Worm (Caenorhabditis elegans) whole organism, L4 larva: ENCODE measurements around the gene F19G12.8.

ENCODE experiments used
- F10B5.3 ChIP-seq: sonication (generic microtip); optimal IDR thresholded peaks from 2 replicates; lab custom pipeline; 2016; ENCODE audit warnings: mild to moderate bottlenecking, missing genetic modification characterization, missing compliant biosample characterization
- ZK337.2 ChIP-seq: fragments of 200-800 bp; sonication (Bioruptor generic); IDR thresholded peaks from 2 replicates; pipeline ENCODE4 v1.3.6; 2022; ENCODE audit warnings: missing genetic modification reagents, missing genetic modification characterization, missing compliant biosample characterization
- aly-2 ChIP-seq: sonication (generic microtip); optimal IDR thresholded peaks from 2 replicates; lab custom pipeline; 2018; ENCODE audit warnings: missing biosample characterization, missing genetic modification characterization
- ama-1 ChIP-seq: fragments of 150-350 bp; optimal IDR thresholded peaks from 2 replicates; lab custom pipeline; 2014; ENCODE audit warnings: inconsistent platforms, mixed read lengths
- attf-4 ChIP-seq: sonication (generic microtip); optimal IDR thresholded peaks from 3 replicates; lab custom pipeline; 2017; ENCODE audit warnings: missing biosample characterization, missing genetic modification characterization
- ceh-20 ChIP-seq: fragments of 200-800 bp; sonication (Bioruptor generic); IDR thresholded peaks from 2 replicates; pipeline ENCODE4 v1.3.6; 2022; ENCODE audit warnings: missing genetic modification reagents, missing genetic modification characterization, missing compliant biosample characterization
- ceh-32 ChIP-seq: sonication (generic microtip); optimal IDR thresholded peaks from 2 replicates; lab custom pipeline; 2016; ENCODE audit warnings: mild to moderate bottlenecking, missing genetic modification characterization, missing compliant biosample characterization; ENCODE audit not compliant: poor library complexity
- ceh-44 ChIP-seq: fragments of 200-800 bp; sonication (Bioruptor generic); IDR thresholded peaks from 2 replicates; pipeline ENCODE4 v1.3.6; 2022; ENCODE audit warnings: missing genetic modification reagents, missing genetic modification characterization, missing compliant biosample characterization
- ceh-82 ChIP-seq: sonication (generic microtip); optimal IDR thresholded peaks from 2 replicates; lab custom pipeline; 2017; ENCODE audit warnings: missing biosample characterization, missing genetic modification characterization
- ctbp-1 ChIP-seq: fragments of 200-800 bp; sonication (Bioruptor generic); IDR thresholded peaks from 2 replicates; pipeline ENCODE4 v1.3.6; 2022; ENCODE audit warnings: missing genetic modification reagents, missing genetic modification characterization, missing compliant biosample characterization
- daf-16 ChIP-seq, 3 experiments: sonication (generic microtip); optimal IDR thresholded peaks; 2 replicates each; lab custom pipeline; 2016 to 2017; ENCODE audit warnings: missing genetic modification characterization in 3 of 3, missing genetic modification reagents in 3 of 3, mild to moderate bottlenecking in 2 of 3, missing compliant biosample characterization in 2 of 3, missing biosample characterization in 1 of 3, moderate library complexity in 1 of 3
- daf-8 ChIP-seq: fragments of 200-800 bp; sonication (Bioruptor generic); IDR thresholded peaks from 2 replicates; pipeline ENCODE4 v1.3.6; 2022; ENCODE audit warnings: missing genetic modification characterization, missing compliant biosample characterization
- dmd-9 ChIP-seq: fragments of 200-800 bp; sonication (Bioruptor generic); IDR thresholded peaks from 2 replicates; pipeline ENCODE4 v1.3.6; 2022; ENCODE audit warnings: missing genetic modification reagents, missing genetic modification characterization, missing compliant biosample characterization
- dpl-1 ChIP-seq: fragments of 150-350 bp; optimal IDR thresholded peaks from 2 replicates; lab custom pipeline; 2014; ENCODE audit warnings: missing biosample characterization, missing genetic modification reagents, missing genetic modification characterization
- duxl-1 ChIP-seq: sonication (generic microtip); optimal IDR thresholded peaks from 2 replicates; lab custom pipeline; 2016; ENCODE audit warnings: mild to moderate bottlenecking, missing genetic modification characterization, moderate library complexity, missing compliant biosample characterization; ENCODE audit not compliant: poor library complexity
- fkh-10 ChIP-seq: fragments of 150-350 bp; optimal IDR thresholded peaks from 2 replicates; lab custom pipeline; 2014; ENCODE audit warnings: missing biosample characterization, missing genetic modification reagents, missing genetic modification characterization
- fos-1 ChIP-seq: fragments of 150-350 bp; optimal IDR thresholded peaks from 2 replicates; lab custom pipeline; 2014; ENCODE audit warnings: missing biosample characterization, missing genetic modification characterization
- hif-1 ChIP-seq, 2 experiments: sonication (generic microtip); optimal IDR thresholded peaks; 2 replicates each; lab custom pipeline; 2016 to 2017; ENCODE audit warnings: missing compliant biosample characterization in 2 of 2, missing genetic modification characterization in 2 of 2, missing genetic modification reagents in 2 of 2, missing genotype in 2 of 2, mild to moderate bottlenecking in 1 of 2
- hlh-11 ChIP-seq: fragments of 200-800 bp; sonication (Bioruptor generic); optimal IDR thresholded peaks from 2 replicates; lab custom pipeline; 2018; ENCODE audit warnings: mild to moderate bottlenecking, missing genetic modification characterization, missing compliant biosample characterization
- hlh-30 ChIP-seq: sonication (generic microtip); optimal IDR thresholded peaks from 2 replicates; lab custom pipeline; 2017; ENCODE audit warnings: antibody characterized with exemption, mild to moderate bottlenecking, missing genetic modification characterization, missing compliant biosample characterization; ENCODE audit not compliant: insufficient read depth
- hmg-1.1 ChIP-seq: fragments of 200-800 bp; sonication (Bioruptor generic); IDR thresholded peaks from 2 replicates; pipeline ENCODE4 v1.3.6; 2022; ENCODE audit warnings: missing genetic modification reagents, missing genetic modification characterization, missing compliant biosample characterization
- lim-7 ChIP-seq: fragments of 200-800 bp; sonication (Bioruptor generic); IDR thresholded peaks from 2 replicates; pipeline ENCODE4 v1.3.6; 2022; ENCODE audit warnings: missing genetic modification characterization, missing compliant biosample characterization
- lin-1 ChIP-seq: fragments of 200-800 bp; sonication (Bioruptor generic); IDR thresholded peaks from 2 replicates; pipeline ENCODE4 v1.3.6; 2022; ENCODE audit warnings: missing genetic modification reagents, missing genetic modification characterization, missing compliant biosample characterization
- lin-29 ChIP-seq: fragments of 200-800 bp; sonication (Bioruptor generic); IDR thresholded peaks from 2 replicates; pipeline ENCODE4 v1.3.6; 2022; ENCODE audit warnings: missing genetic modification reagents, missing genetic modification characterization, missing compliant biosample characterization
- lin-38 ChIP-seq: fragments of 200-800 bp; sonication (Bioruptor generic); IDR thresholded peaks from 2 replicates; pipeline ENCODE4 v1.3.6; 2022; ENCODE audit warnings: missing genetic modification reagents, missing genetic modification characterization, missing compliant biosample characterization
- lsy-2 ChIP-seq, 2 experiments: fragments of 150-350 bp in 1 of 2; sonication (generic microtip) in 1 of 2; optimal IDR thresholded peaks; 2 replicates each; lab custom pipeline; 2014 to 2017; ENCODE audit warnings: missing biosample characterization in 2 of 2, missing genetic modification characterization in 2 of 2
- mdl-1 ChIP-seq, 2 experiments: fragments of 150-350 bp in 1 of 2; sonication (generic microtip) in 1 of 2; optimal IDR thresholded peaks; 2 replicates each; lab custom pipeline; 2014 to 2017; ENCODE audit warnings: missing biosample characterization in 2 of 2, missing genetic modification characterization in 2 of 2
- mdt-29 ChIP-seq: fragments of 200-800 bp; sonication (Bioruptor generic); IDR thresholded peaks from 2 replicates; pipeline ENCODE4 v1.3.6; 2022; ENCODE audit warnings: missing genetic modification reagents, missing genetic modification characterization, missing compliant biosample characterization
- mes-2 ChIP-seq: sonication (generic microtip); optimal IDR thresholded peaks from 2 replicates; lab custom pipeline; 2016; ENCODE audit warnings: missing genotype, mild to moderate bottlenecking, missing genetic modification characterization, missing compliant biosample characterization; ENCODE audit not compliant: poor library complexity, severe bottlenecking
- mxl-2 ChIP-seq: fragments of 200-800 bp; sonication (Bioruptor generic); conservative IDR thresholded peaks from 2 replicates; pipeline ENCODE4 v1.3.6; 2022; ENCODE audit warnings: missing genetic modification reagents, missing genetic modification characterization, missing compliant biosample characterization
- mxl-3 ChIP-seq: fragments of 200-800 bp; sonication (Bioruptor generic); optimal IDR thresholded peaks from 2 replicates; lab custom pipeline; 2018; ENCODE audit warnings: mild to moderate bottlenecking, missing genetic modification characterization, missing compliant biosample characterization
- nhr-11 ChIP-seq: fragments of 150-350 bp; optimal IDR thresholded peaks from 2 replicates; lab custom pipeline; 2014; ENCODE audit warnings: missing biosample characterization, missing genetic modification characterization
- nhr-111 ChIP-seq: fragments of 200-800 bp; sonication (Bioruptor generic); optimal IDR thresholded peaks from 2 replicates; lab custom pipeline; 2018; ENCODE audit warnings: mild to moderate bottlenecking, missing genetic modification characterization, missing compliant biosample characterization
- nhr-25 ChIP-seq: sonication (generic microtip); optimal IDR thresholded peaks from 2 replicates; lab custom pipeline; 2017; ENCODE audit warnings: missing genetic modification characterization, mild to moderate bottlenecking, missing compliant biosample characterization, antibody characterized with exemption, moderate library complexity, borderline replicate concordance; ENCODE audit not compliant: insufficient read depth
- nhr-28 ChIP-seq: fragments of 150-350 bp; optimal IDR thresholded peaks from 2 replicates; lab custom pipeline; 2014; ENCODE audit warnings: missing biosample characterization, missing genetic modification characterization
- nhr-41 ChIP-seq: fragments of 200-800 bp; sonication (Bioruptor generic); IDR thresholded peaks from 2 replicates; pipeline ENCODE4 v1.3.6; 2022; ENCODE audit warnings: missing genetic modification reagents, missing genetic modification characterization, missing compliant biosample characterization
- nhr-42 ChIP-seq: fragments of 200-800 bp; sonication (Bioruptor generic); IDR thresholded peaks from 2 replicates; pipeline ENCODE4 v1.3.6; 2022; ENCODE audit warnings: missing genetic modification characterization, missing compliant biosample characterization
- nhr-6 ChIP-seq: fragments of 150-350 bp; optimal IDR thresholded peaks from 2 replicates; lab custom pipeline; 2014; ENCODE audit warnings: missing biosample characterization, missing genetic modification characterization
- nhr-76 ChIP-seq: fragments of 150-350 bp; optimal IDR thresholded peaks from 2 replicates; lab custom pipeline; 2014; ENCODE audit warnings: missing biosample characterization, missing genetic modification characterization
- spr-3 ChIP-seq: fragments of 200-800 bp; sonication (Bioruptor generic); optimal IDR thresholded peaks from 2 replicates; lab custom pipeline; 2018; ENCODE audit warnings: mild to moderate bottlenecking, missing genetic modification characterization, missing compliant biosample characterization
- tra-1 ChIP-seq: fragments of 200-800 bp; sonication (Bioruptor generic); IDR thresholded peaks from 2 replicates; pipeline ENCODE4 v1.3.6; 2022; ENCODE audit warnings: missing genetic modification reagents, missing genetic modification characterization, missing compliant biosample characterization
- unc-130 ChIP-seq: sonication (generic microtip); optimal IDR thresholded peaks from 2 replicates; lab custom pipeline; 2016; ENCODE audit warnings: missing genetic modification reagents, missing genetic modification characterization, missing compliant biosample characterization
- unc-39 ChIP-seq: sonication (generic microtip); optimal IDR thresholded peaks from 2 replicates; lab custom pipeline; 2017; ENCODE audit warnings: missing biosample characterization, missing genetic modification characterization
- unc-62 ChIP-seq, 3 experiments: fragments of 150-350 bp in 1 of 3; sonication (generic microtip); optimal IDR thresholded peaks in 2 of 3; peaks in 1 of 3; 1 replicate in 1 of 3; 2 replicates in 2 of 3; lab custom pipeline; 2014 to 2017; ENCODE audit warnings: missing biosample characterization in 3 of 3, missing genetic modification characterization in 3 of 3, missing genetic modification reagents in 3 of 3, missing genotype in 1 of 3
- zfp-2 ChIP-seq: sonication (generic microtip); optimal IDR thresholded peaks from 2 replicates; lab custom pipeline; 2016; ENCODE audit warnings: mild to moderate bottlenecking, missing genetic modification characterization, missing compliant biosample characterization
- zfp-3 ChIP-seq: fragments of 200-800 bp; sonication (Bioruptor generic); conservative IDR thresholded peaks from 2 replicates; pipeline ENCODE4 v1.3.6; 2022; ENCODE audit warnings: missing genetic modification reagents, missing genetic modification characterization, missing compliant biosample characterization
- zip-11 ChIP-seq: fragments of 200-800 bp; sonication (Bioruptor generic); IDR thresholded peaks from 2 replicates; pipeline ENCODE4 v1.3.6; 2022; ENCODE audit warnings: missing genetic modification characterization, missing compliant biosample characterization

The F19G12.8 gene

ce11 chrX:1446593-1447141 is 29.5 kb downstream of the F19G12.8 start, which contains the start of gene zfp-3 (continued):
- peak; percentile 25 for TF ChIP-seq fos-1 (tag; lab: Kevin White, UChicago)
- no peak for TF ChIP-seq zip-11 (GFP tag; lab: Robert Waterston, UW)
- peak; percentile 92 for TF ChIP-seq nhr-6
- TF ChIP-seq tra-1 (GFP tag; lab: Robert Waterston, UW) = peak; percentile 81
- TF ChIP-seq hlh-30 (tag; lab: Kevin White, UChicago) = peak; percentile 99
- TF ChIP-seq mxl-2 (GFP tag; lab: Robert Waterston, UW) = no peak
- TF ChIP-seq unc-62 (GFP tag; optimal IDR thresholded peaks at IDR 0.05 in 1 of 2; lab: Kevin White, UChicago) = peak in 1 of 2 experiments; percentile 99
- TF ChIP-seq unc-62 (tag; optimal IDR thresholded peaks at IDR 0.05; lab: Kevin White, UChicago) = no peak
- peak; percentile 99 for TF ChIP-seq hlh-11 (tag; lab: Kevin White, UChicago)
- no peak for TF ChIP-seq unc-130 (GFP tag; lab: Kevin White, UChicago)
- TF ChIP-seq lsy-2 (tag; optimal IDR thresholded peaks at IDR 0.05; lab: Kevin White, UChicago) = peak; percentile 81 to 93
- TF ChIP-seq nhr-42 (GFP tag; lab: Robert Waterston, UW) = peak; percentile 87; the same call in 1 of the 2 replicates
- no peak for TF ChIP-seq ceh-82 (tag; lab: Kevin White, UChicago)
- TF ChIP-seq nhr-25 (tag; lab: Kevin White, UChicago) = peak; percentile 87
- TF ChIP-seq aly-2 (tag; lab: Kevin White, UChicago) = no peak
- peak; percentile 87 for TF ChIP-seq duxl-1 (tag; lab: Kevin White, UChicago)
- no peak for TF ChIP-seq attf-4 (tag; lab: Kevin White, UChicago)
- TF ChIP-seq spr-3 (GFP tag; lab: Kevin White, UChicago) = peak; percentile 6
- peak; percentile 49 for TF ChIP-seq ceh-32 (tag; lab: Kevin White, UChicago)
- TF ChIP-seq lin-1 = peak; percentile 81
- peak; percentile 94 for TF ChIP-seq ceh-20 (GFP tag; lab: Robert Waterston, UW)

ce11 chrX:1450352-1450818 is 33.3 kb downstream of the F19G12.8 start, which contains the start of gene W05H7.1:
TSS of gene W05H7.1 (plus strand) at chrX:1450768.
- peak; percentile 57 for TF ChIP-seq hlh-30 (tag; lab: Kevin White, UChicago)
- no peak for TF ChIP-seq F10B5.3 (tag; lab: Kevin White, UChicago)
- TF ChIP-seq hif-1 (tag; optimal IDR thresholded peaks at IDR 0.05; lab: Kevin White, UChicago) = no peak
- no peak for TF ChIP-seq ctbp-1 (GFP tag; lab: Robert Waterston, UW)
- peak; percentile 41 for TF ChIP-seq nhr-28 (tag; lab: Kevin White, UChicago)
- TF ChIP-seq mdl-1 (tag; optimal IDR thresholded peaks at IDR 0.05; lab: Kevin White, UChicago) = peak in 1 of 2 experiments; percentile 18
- no peak for TF ChIP-seq lim-7 (GFP tag; lab: Robert Waterston, UW)
- no peak for TF ChIP-seq zfp-3 (GFP tag; lab: Robert Waterston, UW)
- TF ChIP-seq hlh-11 (tag; lab: Kevin White, UChicago) = peak; percentile 9
- no peak for TF ChIP-seq zfp-2 (tag; lab: Kevin White, UChicago)
- no peak for TF ChIP-seq ceh-82 (tag; lab: Kevin White, UChicago)
- TF ChIP-seq unc-39 (tag; lab: Kevin White, UChicago) = no peak
- TF ChIP-seq mes-2 (tag; lab: Kevin White, UChicago) = peak; percentile 55
- TF ChIP-seq dpl-1 = no peak
- peak; percentile 61 for TF ChIP-seq hmg-1.1 (GFP tag; lab: Robert Waterston, UW)
- TF ChIP-seq daf-8 = no peak
- no peak for TF ChIP-seq daf-16 (GFP tag; optimal IDR thresholded peaks at IDR 0.05; lab: Kevin White, UChicago)
- peak; percentile 14 for TF ChIP-seq daf-16 (tag; optimal IDR thresholded peaks at IDR 0.05; lab: Kevin White, UChicago)
- TF ChIP-seq nhr-41 = no peak
- TF ChIP-seq spr-3 (GFP tag; lab: Kevin White, UChicago) = no peak
- peak; percentile 22 for TF ChIP-seq nhr-11 (tag; lab: Kevin White, UChicago)
- TF ChIP-seq lin-29 (GFP tag; lab: Robert Waterston, UW) = no peak
- TF ChIP-seq ZK337.2 (GFP tag; lab: Robert Waterston, UW) = no peak
- no peak for TF ChIP-seq dmd-9 (GFP tag; lab: Robert Waterston, UW)
- peak; percentile 4 for TF ChIP-seq fkh-10 (GFP tag; lab: Kevin White, UChicago)
- TF ChIP-seq ama-1 (lab: Kevin White, UChicago) = no peak
- peak; percentile 38 for TF ChIP-seq lin-38 (GFP tag; lab: Robert Waterston, UW)
- TF ChIP-seq ceh-44 (GFP tag; lab: Robert Waterston, UW) = no peak
- peak; percentile 56 for TF ChIP-seq mxl-3 (GFP tag; lab: Kevin White, UChicago)
- TF ChIP-seq nhr-76 (tag; lab: Kevin White, UChicago) = no peak
- TF ChIP-seq mdt-29 (GFP tag; lab: Robert Waterston, UW) = no peak
- TF ChIP-seq nhr-111 (GFP tag; lab: Kevin White, UChicago) = no peak
